Worm (Caenorhabditis elegans) whole organism, L3 larva: ENCODE results near the gene F58E6.11.

Experiments used
- ceh-16 ChIP-seq: sonication (generic microtip); optimal IDR thresholded peaks from 2 replicates; lab custom pipeline; 2017; ENCODE audit warnings: missing biosample characterization, missing genetic modification characterization
- daf-12 ChIP-seq: fragments of 150-350 bp; optimal IDR thresholded peaks from 2 replicates; lab custom pipeline; 2014; ENCODE audit warnings: missing biosample characterization, missing genetic modification reagents, missing genetic modification characterization
- elt-1 ChIP-seq: fragments of 150-350 bp; optimal IDR thresholded peaks from 2 replicates; lab custom pipeline; 2014; ENCODE audit warnings: missing biosample characterization, missing genetic modification characterization
- nhr-28 ChIP-seq: fragments of 150-350 bp; optimal IDR thresholded peaks from 2 replicates; lab custom pipeline; 2014; ENCODE audit warnings: missing biosample characterization, missing genetic modification characterization
- skn-1 ChIP-seq: fragments of 150-350 bp; optimal IDR thresholded peaks from 2 replicates; lab custom pipeline; 2014; ENCODE audit warnings: missing biosample characterization, missing genetic modification characterization
- tbx-2 ChIP-seq: sonication (generic microtip); optimal IDR thresholded peaks from 2 replicates; lab custom pipeline; 2016; ENCODE audit warnings: mild to moderate bottlenecking, missing genetic modification characterization, missing compliant biosample characterization
- unc-62 ChIP-seq: fragments of 150-350 bp; sonication (generic microtip); optimal IDR thresholded peaks from 4 replicates; lab custom pipeline; 2014; ENCODE audit warnings: missing biosample characterization, missing genetic modification reagents, missing genetic modification characterization

DNA sequence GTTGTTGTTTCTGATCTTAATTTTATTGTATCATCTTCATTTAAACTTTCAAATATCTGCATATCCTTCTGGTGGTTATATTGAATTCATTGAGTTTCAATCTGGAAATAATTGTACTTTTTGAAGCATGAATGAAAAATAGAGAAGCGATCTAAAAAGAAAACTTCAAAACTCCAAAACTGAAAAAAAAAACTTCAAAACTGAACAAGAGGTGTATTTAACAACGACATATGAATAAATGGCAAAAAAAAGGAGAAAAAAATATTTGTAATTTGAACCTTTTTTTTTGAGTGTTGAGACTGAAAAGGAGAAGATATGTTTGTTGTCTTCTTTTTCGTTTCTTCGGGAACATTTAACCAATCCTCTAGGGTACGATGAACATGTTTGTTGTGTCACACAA lies at the start of gene F58E6.11:
- TF ChIP-seq ceh-16 (no peak), skn-1 (tag; lab: Kevin White, UChicago) (no peak), tbx-2 (tag; lab: Kevin White, UChicago) (no peak), nhr-28 (tag; lab: Kevin White, UChicago) (no peak), elt-1 (no peak), unc-62 (GFP tag; lab: Kevin White, UChicago) (no peak), daf-12 (tag; lab: Kevin White, UChicago) (no peak)
